Fruit fly (Drosophila melanogaster) whole organism: ENCODE results near the gene CG31676.

Source experiments
- CG8478 ChIP-seq: fragments of >200 bp; optimal IDR thresholded peaks from 2 replicates; lab custom pipeline; 2018; ENCODE audit warnings: inconsistent platforms
- pan ChIP-seq: fragments of >200 bp; optimal IDR thresholded peaks from 2 replicates; lab custom pipeline; 2017
- usp ChIP-seq: fragments of >200 bp; optimal IDR thresholded peaks from 2 replicates; lab custom pipeline; 2017; ENCODE audit warnings: missing biosample characterization, missing genetic modification characterization, mixed read lengths

DNA sequence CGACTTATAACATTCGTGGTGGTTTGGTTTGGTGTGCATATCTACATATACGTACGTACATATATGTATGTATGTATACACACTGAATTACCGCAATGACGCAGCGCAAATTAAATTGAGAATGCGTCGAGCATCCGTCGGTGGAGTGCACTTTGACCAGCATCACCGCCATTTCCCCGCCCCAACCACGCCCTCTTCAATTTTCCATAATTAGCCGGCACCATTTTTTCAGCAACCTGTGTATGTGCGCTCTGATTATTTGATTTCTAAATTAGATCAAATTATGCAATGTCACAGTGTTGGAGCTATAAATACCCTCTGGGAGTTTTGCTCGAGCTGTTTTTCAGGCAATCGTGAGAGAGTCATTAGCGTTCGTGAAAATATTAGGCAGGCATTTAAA is 37.5 kb downstream of the CG31676 start:
- no peak for TF ChIP-seq usp
- no peak for TF ChIP-seq pan (lab: Kevin White, UChicago)
- no peak for TF ChIP-seq CG8478
